Fruit fly (Drosophila melanogaster) whole organism, prepupa: ENCODE results near the gene CG5157.
A peak's percentile ranks its signal among the peaks of the same experiment; 100 is the strongest.

Experiments
- Blimp-1 ChIP-seq: fragments of 200-800 bp; sonication (Bioruptor generic); optimal IDR thresholded peaks from 3 replicates; lab custom pipeline; 2017; ENCODE audit warnings: missing biosample characterization, missing genetic modification characterization, mild to moderate bottlenecking, moderate library complexity, missing genetic modification reagents
- CG10631 ChIP-seq: fragments of 200-800 bp; sonication (Bioruptor generic); optimal IDR thresholded peaks from 2 replicates; lab custom pipeline; 2016; ENCODE audit warnings: missing biosample characterization, missing genetic modification characterization
- CG10669 ChIP-seq: fragments of 200-800 bp; sonication (Bioruptor generic); optimal IDR thresholded peaks from 3 replicates; lab custom pipeline; 2018; ENCODE audit warnings: missing biosample characterization, mild to moderate bottlenecking, missing genetic modification characterization, moderate library complexity
- CG11762 ChIP-seq: fragments of 200-800 bp; sonication (Bioruptor generic); optimal IDR thresholded peaks from 3 replicates; lab custom pipeline; 2016; ENCODE audit warnings: missing biosample characterization, missing genetic modification characterization; ENCODE audit not compliant: insufficient read depth
- CG11902 ChIP-seq: fragments of 200-800 bp; sonication (Bioruptor generic); optimal IDR thresholded peaks from 3 replicates; lab custom pipeline; 2016; ENCODE audit warnings: missing biosample characterization, missing genetic modification characterization
- CG15336 ChIP-seq: fragments of 200-800 bp; sonication (Bioruptor generic); IDR thresholded peaks from 2 replicates; pipeline ENCODE4 v1.3.6; 2022; ENCODE audit warnings: missing biosample characterization, missing genetic modification characterization
- CG16779 ChIP-seq: fragments of 200-800 bp; sonication (Bioruptor generic); optimal IDR thresholded peaks from 3 replicates; lab custom pipeline; 2017; ENCODE audit warnings: missing biosample characterization, mild to moderate bottlenecking, missing genetic modification characterization
- CG3032 ChIP-seq: fragments of 200-800 bp; optimal IDR thresholded peaks from 2 replicates; lab custom pipeline; 2019; ENCODE audit warnings: missing biosample characterization, mild to moderate bottlenecking, missing genetic modification characterization, moderate library complexity
- CG32006 ChIP-seq: fragments of 200-800 bp; sonication (Bioruptor generic); optimal IDR thresholded peaks from 3 replicates; lab custom pipeline; 2017; ENCODE audit warnings: missing biosample characterization, mild to moderate bottlenecking, missing genetic modification characterization
- CG34406 ChIP-seq: fragments of 200-800 bp; sonication (Bioruptor generic); optimal IDR thresholded peaks from 3 replicates; lab custom pipeline; 2016; ENCODE audit warnings: missing biosample characterization, missing genetic modification characterization
- CG3919 ChIP-seq: fragments of 200-800 bp; sonication (Bioruptor generic); optimal IDR thresholded peaks from 3 replicates; lab custom pipeline; 2016; ENCODE audit warnings: missing biosample characterization, missing genetic modification characterization
- CG4318 ChIP-seq: fragments of 200-800 bp; sonication (Bioruptor generic); optimal IDR thresholded peaks from 3 replicates; lab custom pipeline; 2017; ENCODE audit warnings: missing biosample characterization, mild to moderate bottlenecking, missing genetic modification characterization
- CG6276 ChIP-seq: fragments of 200-800 bp; sonication (Bioruptor generic); optimal IDR thresholded peaks from 2 replicates; lab custom pipeline; 2017; ENCODE audit warnings: missing biosample characterization, mild to moderate bottlenecking, missing genetic modification characterization
- CG6792 ChIP-seq: fragments of 200-800 bp; sonication (Bioruptor generic); optimal IDR thresholded peaks from 3 replicates; lab custom pipeline; 2016; ENCODE audit warnings: missing biosample characterization, missing genetic modification characterization
- CG6808 ChIP-seq: fragments of 200-800 bp; sonication (Bioruptor generic); optimal IDR thresholded peaks from 3 replicates; lab custom pipeline; 2017; ENCODE audit warnings: missing biosample characterization, missing genetic modification characterization, mild to moderate bottlenecking, moderate library complexity, missing genetic modification reagents
- CG6854 ChIP-seq: fragments of 200-800 bp; sonication (Bioruptor generic); optimal IDR thresholded peaks from 2 replicates; lab custom pipeline; 2017; ENCODE audit warnings: missing biosample characterization, mild to moderate bottlenecking, missing genetic modification characterization
- CG7368 ChIP-seq: fragments of 200-800 bp; sonication (Bioruptor generic); optimal IDR thresholded peaks from 3 replicates; lab custom pipeline; 2016; ENCODE audit warnings: missing biosample characterization, missing genetic modification characterization
- CG8119 ChIP-seq: fragments of 200-800 bp; sonication (Bioruptor generic); IDR thresholded peaks from 3 replicates; pipeline ENCODE4 v1.3.6; 2022; ENCODE audit warnings: missing biosample characterization, missing genetic modification characterization
- CG8319 ChIP-seq: fragments of 200-800 bp; sonication (Bioruptor generic); optimal IDR thresholded peaks from 3 replicates; lab custom pipeline; 2016; ENCODE audit warnings: missing biosample characterization, missing genetic modification characterization
- CG9139 ChIP-seq: fragments of 200-800 bp; sonication (Bioruptor generic); optimal IDR thresholded peaks from 3 replicates; lab custom pipeline; 2017; ENCODE audit warnings: missing biosample characterization, mild to moderate bottlenecking, missing genetic modification characterization
- Eip75B ChIP-seq: fragments of 200-800 bp; sonication (Bioruptor generic); optimal IDR thresholded peaks from 3 replicates; lab custom pipeline; 2016; ENCODE audit warnings: missing biosample characterization, missing genetic modification characterization
- Ets21C ChIP-seq: fragments of 200-800 bp; sonication (Bioruptor generic); optimal IDR thresholded peaks from 3 replicates; lab custom pipeline; 2016; ENCODE audit warnings: missing biosample characterization, missing genetic modification characterization
- Hr38 ChIP-seq: sonication (Bioruptor generic); optimal IDR thresholded peaks from 2 replicates; lab custom pipeline; 2016; ENCODE audit warnings: missing biosample characterization, missing genetic modification characterization
- Hr39 ChIP-seq: fragments of 200-800 bp; sonication (Bioruptor generic); optimal IDR thresholded peaks from 2 replicates; lab custom pipeline; 2016; ENCODE audit warnings: missing biosample characterization, missing genetic modification characterization
- Hr4 ChIP-seq: fragments of 200-800 bp; sonication (Bioruptor generic); optimal IDR thresholded peaks from 3 replicates; lab custom pipeline; 2016; ENCODE audit warnings: missing biosample characterization, missing genetic modification characterization
- Met ChIP-seq: fragments of 200-800 bp; sonication (Bioruptor generic); optimal IDR thresholded peaks from 3 replicates; lab custom pipeline; 2016; ENCODE audit warnings: missing biosample characterization, missing genetic modification characterization
- OdsH ChIP-seq: fragments of 200-800 bp; sonication (Bioruptor generic); optimal IDR thresholded peaks from 3 replicates; lab custom pipeline; 2016; ENCODE audit warnings: missing biosample characterization, missing genetic modification characterization
- Smox ChIP-seq: fragments of 200-800 bp; sonication (Bioruptor generic); optimal IDR thresholded peaks from 3 replicates; lab custom pipeline; 2016; ENCODE audit warnings: missing biosample characterization, missing genetic modification characterization
- Sox14 ChIP-seq: fragments of 200-800 bp; sonication (Bioruptor generic); optimal IDR thresholded peaks from 3 replicates; lab custom pipeline; 2016; ENCODE audit warnings: missing biosample characterization, missing genetic modification characterization
- Sox15 ChIP-seq: fragments of 200-800 bp; sonication (Bioruptor generic); optimal IDR thresholded peaks from 3 replicates; lab custom pipeline; 2016; ENCODE audit warnings: missing biosample characterization, missing genetic modification characterization
- achi ChIP-seq: fragments of 200-800 bp; sonication (Bioruptor generic); optimal IDR thresholded peaks from 3 replicates; lab custom pipeline; 2016; ENCODE audit warnings: missing biosample characterization, missing genetic modification characterization
- acj6 ChIP-seq: fragments of 200-800 bp; sonication (Bioruptor generic); optimal IDR thresholded peaks from 3 replicates; lab custom pipeline; 2016; ENCODE audit warnings: missing biosample characterization, missing genetic modification characterization
- eg ChIP-seq: fragments of 200-800 bp; sonication (Bioruptor generic); IDR thresholded peaks from 3 replicates; pipeline ENCODE4 v1.3.6; 2022; ENCODE audit warnings: missing biosample characterization, missing genetic modification characterization
- fd59A ChIP-seq: fragments of 200-800 bp; sonication (Bioruptor generic); optimal IDR thresholded peaks from 2 replicates; lab custom pipeline; 2017; ENCODE audit warnings: missing biosample characterization, mild to moderate bottlenecking, missing genetic modification characterization, missing genetic modification reagents
- fd85E ChIP-seq: fragments of 200-800 bp; sonication (Bioruptor generic); optimal IDR thresholded peaks from 3 replicates; lab custom pipeline; 2016; ENCODE audit warnings: missing biosample characterization, missing genetic modification characterization
- fkh ChIP-seq: fragments of 200-800 bp; sonication (Bioruptor generic); optimal IDR thresholded peaks from 3 replicates; lab custom pipeline; 2017; ENCODE audit warnings: missing biosample characterization, mild to moderate bottlenecking, missing genetic modification characterization, moderate library complexity
- lz ChIP-seq: fragments of 200-800 bp; sonication (Bioruptor generic); optimal IDR thresholded peaks from 3 replicates; lab custom pipeline; 2016; ENCODE audit warnings: missing biosample characterization, missing genetic modification characterization
- net ChIP-seq: fragments of 200-800 bp; sonication (Bioruptor generic); optimal IDR thresholded peaks from 3 replicates; lab custom pipeline; 2016; ENCODE audit warnings: missing biosample characterization, missing genetic modification characterization
- salr ChIP-seq, 2 experiments: fragments of 200-800 bp; sonication (Bioruptor generic); optimal IDR thresholded peaks; 3 replicates each; lab custom pipeline; 2016 to 2018; ENCODE audit warnings: missing biosample characterization in 2 of 2, missing genetic modification characterization in 2 of 2, mild to moderate bottlenecking in 1 of 2
- spab ChIP-seq: fragments of 200-800 bp; sonication (Bioruptor generic); optimal IDR thresholded peaks from 2 replicates; lab custom pipeline; 2017; ENCODE audit warnings: missing biosample characterization, mild to moderate bottlenecking, missing genetic modification characterization, missing genetic modification reagents
- ss ChIP-seq, 2 experiments: fragments of 200-800 bp; sonication (Bioruptor generic); optimal IDR thresholded peaks; 2 replicates in 1 of 2; 3 replicates in 1 of 2; lab custom pipeline; 2017 to 2018; ENCODE audit warnings: mild to moderate bottlenecking in 2 of 2, missing biosample characterization in 2 of 2, missing genetic modification characterization in 2 of 2, moderate library complexity in 1 of 2
- svp ChIP-seq: fragments of 200-800 bp; sonication (Bioruptor generic); peaks from one replicate; lab custom pipeline; 2016; ENCODE audit warnings: missing biosample characterization, missing genetic modification characterization

CG5157 gene

DNA sequence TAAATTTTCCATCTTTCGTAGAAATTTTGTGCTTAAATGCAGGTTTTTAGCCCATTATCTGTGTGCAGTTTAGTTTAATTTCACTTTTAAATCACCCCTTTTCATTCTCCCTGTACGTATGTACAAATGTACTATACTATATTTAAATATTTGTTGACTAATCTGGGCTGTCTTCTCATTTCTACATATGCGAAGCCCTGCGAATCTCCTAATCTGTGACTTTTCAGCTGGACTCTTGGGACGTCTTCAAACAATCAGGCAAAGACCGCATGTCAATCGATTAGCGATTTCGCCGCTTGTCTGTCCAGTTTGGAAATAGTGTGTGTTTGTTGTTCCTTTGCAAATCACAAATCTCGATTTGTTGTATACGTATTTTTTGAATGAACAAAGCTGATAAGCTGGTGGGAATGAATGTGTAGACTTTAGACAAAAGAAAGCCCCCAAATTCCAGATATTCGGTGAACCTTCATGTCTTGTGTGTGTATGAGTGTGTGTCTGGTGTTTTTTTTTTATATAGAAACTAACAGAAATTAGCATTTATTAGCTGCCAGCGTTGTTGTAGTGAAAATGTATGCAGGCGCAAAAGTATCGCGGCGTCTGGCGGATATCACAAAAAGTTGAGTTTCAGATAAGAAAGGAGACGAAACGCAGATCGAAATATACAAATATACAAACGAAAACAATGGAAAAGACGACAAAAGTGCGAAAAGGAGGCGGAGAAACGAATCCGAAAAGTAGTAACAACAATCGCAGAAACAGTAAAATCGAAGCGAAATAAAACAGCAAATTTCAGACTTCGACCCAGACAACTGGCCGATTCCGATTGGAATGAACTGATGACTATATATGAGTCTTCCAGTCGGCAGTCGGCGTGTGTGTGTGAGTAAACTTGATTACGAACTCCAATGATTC, 21.7 kb upstream of the CG5157 start:
- TF ChIP-seq ss (GFP tag; optimal IDR thresholded peaks at IDR 0.05; lab: Kevin White, UChicago) (peak; percentile 37 to 63), CG3919 (GFP tag; lab: Kevin White, UChicago) (peak; percentile 9), CG6808 (peak; percentile 11), svp (GFP tag; lab: Kevin White, UChicago) (peak; percentile 75), Hr39 (GFP tag; lab: Kevin White, UChicago) (no peak), CG10669 (GFP tag; lab: Kevin White, UChicago) (no peak), CG9139 (GFP tag; lab: Kevin White, UChicago) (no peak), CG11762 (GFP tag; lab: Kevin White, UChicago) (no peak), Met (GFP tag; lab: Kevin White, UChicago) (no peak), OdsH (GFP tag; lab: Kevin White, UChicago) (no peak), Hr38 (GFP tag; lab: Kevin White, UChicago) (no peak), CG16779 (tag; lab: Kevin White, UChicago) (no peak), fd59A (no peak), lz (GFP tag; lab: Kevin White, UChicago) (no peak)

DNA sequence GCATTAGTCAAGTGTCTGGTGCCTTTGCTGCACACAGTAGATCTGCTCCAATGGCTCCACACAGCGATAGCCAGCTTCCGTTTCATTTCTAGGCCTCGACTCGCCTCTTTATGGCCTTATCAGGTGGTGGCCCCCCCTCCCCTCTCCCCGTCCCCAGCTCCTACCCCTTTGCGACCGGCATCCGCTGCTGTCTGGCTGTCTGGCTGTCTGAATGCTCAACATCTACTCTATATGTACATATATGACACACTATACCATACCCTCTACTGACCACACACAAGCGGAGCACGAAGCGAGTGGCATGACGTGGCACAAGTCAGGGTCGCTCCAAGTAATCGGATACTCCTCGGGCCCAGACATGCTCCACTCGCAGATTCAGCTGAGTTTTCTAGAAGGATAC, 20.6 kb upstream of the CG5157 start:
- TF ChIP-seq Hr39 (GFP tag; lab: Kevin White, UChicago) (no peak), eg (GFP tag; lab: Robert Waterston, UW) (peak; percentile 29; the same call in 1 of the 3 replicates), ss (GFP tag; optimal IDR thresholded peaks at IDR 0.05; lab: Kevin White, UChicago) (peak; percentile 7 to 32), Hr4 (no peak), salr (GFP tag; optimal IDR thresholded peaks at IDR 0.05; lab: Kevin White, UChicago) (peak in 1 of 2 experiments; percentile 5)

DNA sequence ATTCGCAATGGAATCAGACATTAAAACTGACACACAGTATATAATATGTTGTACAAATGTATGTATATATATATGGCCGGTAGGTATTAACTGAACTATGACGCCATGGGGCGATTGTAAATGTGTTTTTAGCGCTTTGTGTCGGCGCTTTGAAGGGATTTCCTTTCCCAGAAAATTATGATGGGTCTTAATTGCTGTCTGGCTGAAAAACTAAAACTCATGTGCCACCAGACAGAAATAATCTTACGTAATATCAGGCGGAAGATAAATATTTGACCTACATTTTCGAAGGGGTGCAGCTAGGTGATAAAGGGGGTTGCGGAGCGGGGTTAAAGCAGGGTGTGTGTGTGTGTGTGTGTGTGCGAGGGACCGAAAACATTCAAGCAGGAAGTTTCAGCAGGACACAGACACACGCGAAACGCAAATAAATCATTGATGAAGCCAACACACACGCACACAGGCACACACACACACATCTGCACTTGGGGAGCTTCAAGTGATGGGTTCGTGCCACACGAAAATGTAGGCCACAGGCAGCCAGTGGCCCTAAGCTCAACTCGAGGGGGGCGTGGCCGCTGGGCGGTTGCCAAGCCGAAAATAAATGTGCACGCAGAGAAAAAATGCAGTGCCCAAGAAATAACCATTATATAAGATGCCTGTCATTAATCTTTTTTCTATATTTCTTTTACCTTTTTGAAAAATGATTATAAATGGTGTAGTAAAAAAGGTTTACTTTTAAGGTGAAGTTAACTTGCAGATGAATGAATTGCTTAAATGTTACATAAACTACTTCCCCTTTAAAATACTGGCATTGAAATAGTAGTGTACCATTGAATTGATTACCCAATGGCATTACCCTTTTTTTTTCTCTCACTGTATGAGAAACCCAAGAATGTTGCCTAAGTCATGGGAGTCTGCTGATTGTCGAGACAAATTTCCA, 19.8 kb upstream of the CG5157 start:
- TF ChIP-seq svp (GFP tag; lab: Kevin White, UChicago) (peak; percentile 62), Hr38 (GFP tag; lab: Kevin White, UChicago) (no peak), Blimp-1 (GFP tag; lab: Kevin White, UChicago) (no peak), acj6 (GFP tag; lab: Kevin White, UChicago) (peak; percentile 64), net (GFP tag; lab: Kevin White, UChicago) (peak; percentile 16), CG10631 (GFP tag; lab: Kevin White, UChicago) (peak; percentile 62), achi (GFP tag; lab: Kevin White, UChicago) (peak; percentile 57), CG3919 (GFP tag; lab: Kevin White, UChicago) (peak; percentile 58), spab (GFP tag; lab: Kevin White, UChicago) (peak; percentile 10), Sox15 (GFP tag; lab: Kevin White, UChicago) (no peak), lz (GFP tag; lab: Kevin White, UChicago) (peak; percentile 48), CG6808 (peak; percentile 2), Eip75B (GFP tag; lab: Kevin White, UChicago) (peak; percentile 62), CG15336 (GFP tag; lab: Robert Waterston, UW) (no peak), CG7368 (GFP tag; lab: Kevin White, UChicago) (peak; percentile 1), CG8119 (peak; percentile 70), fd85E (no peak), CG9139 (GFP tag; lab: Kevin White, UChicago) (no peak), ss (GFP tag; optimal IDR thresholded peaks at IDR 0.05; lab: Kevin White, UChicago) (peak in 1 of 2 experiments; percentile 51), Sox14 (GFP tag; lab: Kevin White, UChicago) (peak; percentile 59), fd59A (no peak), CG6276 (peak; percentile 64), fkh (GFP tag; lab: Kevin White, UChicago) (no peak), CG6792 (GFP tag; lab: Kevin White, UChicago) (peak; percentile 7), CG4318 (GFP tag; lab: Kevin White, UChicago) (peak; percentile 60), CG8319 (peak; percentile 40), CG6854 (no peak), CG32006 (GFP tag; lab: Kevin White, UChicago) (peak; percentile 84), CG34406 (GFP tag; lab: Kevin White, UChicago) (peak; percentile 37), CG11902 (GFP tag; lab: Kevin White, UChicago) (no peak), Ets21C (peak; percentile 13), CG3032 (tag; lab: Kevin White, UChicago) (peak; percentile 43), Smox (GFP tag; lab: Kevin White, UChicago) (peak; percentile 26)
